Worm (Caenorhabditis elegans) whole organism, mixed stage, embryonic: ENCODE data around the gene cct-8.
A peak's percentile ranks its signal among the peaks of the same experiment; 100 is the strongest.

Experiments used
- M03D4.4 ChIP-seq: sonication (generic microtip); optimal IDR thresholded peaks from 2 replicates; lab custom pipeline; 2017; ENCODE audit warnings: mild to moderate bottlenecking, missing genetic modification characterization, missing compliant biosample characterization
- bed-3 ChIP-seq: fragments of 200-800 bp; sonication (Bioruptor generic); optimal IDR thresholded peaks from 3 replicates; lab custom pipeline; 2018; ENCODE audit warnings: mild to moderate bottlenecking, missing genetic modification characterization, moderate library complexity, missing compliant biosample characterization
- blmp-1 ChIP-seq: fragments of 150-350 bp; optimal IDR thresholded peaks from 2 replicates; lab custom pipeline; 2014; ENCODE audit warnings: missing biosample characterization, missing genetic modification characterization
- ceh-39 ChIP-seq: fragments of 150-350 bp; optimal IDR thresholded peaks from 2 replicates; lab custom pipeline; 2014; ENCODE audit warnings: missing biosample characterization, missing genetic modification characterization
- ceh-43 ChIP-seq: fragments of 200-800 bp; sonication (Bioruptor generic); optimal IDR thresholded peaks from 2 replicates; lab custom pipeline; 2018; ENCODE audit warnings: mild to moderate bottlenecking, missing genetic modification characterization, moderate library complexity, missing compliant biosample characterization
- ceh-83 ChIP-seq: fragments of 200-800 bp; sonication (Bioruptor generic); optimal IDR thresholded peaks from 2 replicates; lab custom pipeline; 2018; ENCODE audit warnings: mild to moderate bottlenecking, missing genetic modification characterization, missing compliant biosample characterization
- cnd-1 ChIP-seq: fragments of 200-800 bp; sonication (Bioruptor generic); optimal IDR thresholded peaks from 2 replicates; lab custom pipeline; 2018; ENCODE audit warnings: mild to moderate bottlenecking, missing genetic modification characterization, missing compliant biosample characterization
- drap-1 ChIP-seq: fragments of 200-800 bp; sonication (Bioruptor generic); optimal IDR thresholded peaks from 3 replicates; lab custom pipeline; 2018; ENCODE audit warnings: mild to moderate bottlenecking, missing genetic modification characterization, missing compliant biosample characterization
- elt-1 ChIP-seq: sonication (generic microtip); optimal IDR thresholded peaks from 2 replicates; lab custom pipeline; 2017; ENCODE audit warnings: missing genetic modification characterization, mild to moderate bottlenecking, missing compliant biosample characterization, antibody characterized with exemption, moderate library complexity, borderline replicate concordance; ENCODE audit not compliant: insufficient read depth
- flh-1 ChIP-seq: fragments of 200-800 bp; sonication (Bioruptor generic); optimal IDR thresholded peaks from 2 replicates; lab custom pipeline; 2018; ENCODE audit warnings: mild to moderate bottlenecking, missing genetic modification characterization, moderate library complexity, missing compliant biosample characterization
- ham-2 ChIP-seq: fragments of 200-800 bp; sonication (Bioruptor generic); optimal IDR thresholded peaks from 2 replicates; lab custom pipeline; 2018; ENCODE audit warnings: mild to moderate bottlenecking, missing genetic modification characterization, missing compliant biosample characterization
- hlh-1 ChIP-seq: fragments of 150-350 bp; optimal IDR thresholded peaks from 2 replicates; lab custom pipeline; 2014; ENCODE audit warnings: missing biosample characterization, missing genetic modification reagents, missing genetic modification characterization
- lin-13 ChIP-seq: fragments of 150-350 bp; optimal IDR thresholded peaks from 2 replicates; lab custom pipeline; 2014; ENCODE audit warnings: missing biosample characterization, missing genetic modification characterization
- lin-32 ChIP-seq: fragments of 200-800 bp; sonication (Bioruptor generic); optimal IDR thresholded peaks from 2 replicates; lab custom pipeline; 2018; ENCODE audit warnings: mild to moderate bottlenecking, missing genetic modification characterization, missing compliant biosample characterization
- lsy-2 ChIP-seq: fragments of 150-350 bp; optimal IDR thresholded peaks from 2 replicates; lab custom pipeline; 2014; ENCODE audit warnings: missing biosample characterization, missing genetic modification characterization
- mab-5 ChIP-seq: fragments of 150-350 bp; optimal IDR thresholded peaks from 2 replicates; lab custom pipeline; 2014; ENCODE audit warnings: missing biosample characterization, missing genetic modification characterization
- mep-1 ChIP-seq: fragments of 150-350 bp; optimal IDR thresholded peaks from 2 replicates; lab custom pipeline; 2017; ENCODE audit warnings: missing biosample characterization, missing genetic modification reagents, missing genetic modification characterization, inconsistent platforms
- mls-2 ChIP-seq: sonication (generic microtip); optimal IDR thresholded peaks from 2 replicates; lab custom pipeline; 2016; ENCODE audit warnings: mild to moderate bottlenecking, missing genetic modification characterization, moderate library complexity, missing compliant biosample characterization
- nhr-12 ChIP-seq: fragments of 150-350 bp; optimal IDR thresholded peaks from 2 replicates; lab custom pipeline; 2014; ENCODE audit warnings: missing biosample characterization, missing genetic modification characterization
- nhr-2 ChIP-seq: fragments of 150-350 bp; optimal IDR thresholded peaks from 2 replicates; lab custom pipeline; 2014; ENCODE audit warnings: missing biosample characterization, missing genetic modification characterization
- nhr-28 ChIP-seq: fragments of 150-350 bp; optimal IDR thresholded peaks from 2 replicates; lab custom pipeline; 2014; ENCODE audit warnings: missing biosample characterization, missing genetic modification characterization
- nhr-76 ChIP-seq: sonication (generic microtip); optimal IDR thresholded peaks from 2 replicates; lab custom pipeline; 2017; ENCODE audit warnings: missing biosample characterization, missing genetic modification characterization
- pha-4 ChIP-seq: fragments of 150-350 bp; optimal IDR thresholded peaks from 2 replicates; lab custom pipeline; 2018; ENCODE audit warnings: missing biosample characterization, missing genetic modification reagents, missing genetic modification characterization
- sem-2 ChIP-seq: fragments of 200-800 bp; sonication (Bioruptor generic); optimal IDR thresholded peaks from 2 replicates; lab custom pipeline; 2018; ENCODE audit warnings: mild to moderate bottlenecking, missing genetic modification characterization, missing compliant biosample characterization
- snpc-4 ChIP-seq: fragments of 150-350 bp; optimal IDR thresholded peaks from 2 replicates; lab custom pipeline; 2014; ENCODE audit warnings: missing biosample characterization, missing genetic modification characterization
- sptf-1 ChIP-seq: sonication (generic microtip); optimal IDR thresholded peaks from 2 replicates; lab custom pipeline; 2017; ENCODE audit warnings: mild to moderate bottlenecking, missing genetic modification characterization, moderate library complexity, missing compliant biosample characterization
- tbx-8 ChIP-seq: fragments of 200-800 bp; sonication (Bioruptor generic); optimal IDR thresholded peaks from 2 replicates; lab custom pipeline; 2018; ENCODE audit warnings: mild to moderate bottlenecking, missing genetic modification characterization, moderate library complexity, missing compliant biosample characterization
- unc-120 ChIP-seq: sonication (generic microtip); optimal IDR thresholded peaks from 2 replicates; lab custom pipeline; 2017; ENCODE audit warnings: missing genetic modification characterization, missing compliant biosample characterization; ENCODE audit not compliant: poor library complexity, severe bottlenecking
- unc-39 ChIP-seq: fragments of 150-350 bp; optimal IDR thresholded peaks from 2 replicates; lab custom pipeline; 2014; ENCODE audit warnings: missing biosample characterization, missing genetic modification characterization
- ztf-11 ChIP-seq: fragments of 150-350 bp; optimal IDR thresholded peaks from 2 replicates; lab custom pipeline; 2014; ENCODE audit warnings: missing biosample characterization, missing genetic modification characterization

cct-8 gene

ce11 chrIV:1075484-1075883 lies 18.2 kb downstream of the cct-8 start:
- TF ChIP-seq drap-1 (GFP tag; lab: Kevin White, UChicago) (no peak), unc-120 (tag; lab: Kevin White, UChicago) (no peak), mep-1 (tag; lab: Kevin White, UChicago) (no peak), nhr-76 (tag; lab: Kevin White, UChicago) (no peak)

- peak; percentile 57 for TF ChIP-seq blmp-1
- no peak for TF ChIP-seq sem-2
Observed at ce11 chrIV:1074069-1074468, 19.7 kb downstream of the cct-8 start.

ce11 chrIV:1070383-1070782 lies 23.3 kb downstream of the cct-8 start:
- TF ChIP-seq blmp-1 (no peak), nhr-28 (tag; lab: Kevin White, UChicago) (no peak), ceh-39 (tag; lab: Kevin White, UChicago) (no peak), unc-39 (no peak), ceh-83 (GFP tag; lab: Kevin White, UChicago) (no peak), mab-5 (tag; lab: Kevin White, UChicago) (no peak), ham-2 (GFP tag; lab: Kevin White, UChicago) (no peak), sptf-1 (tag; lab: Kevin White, UChicago) (no peak), nhr-76 (tag; lab: Kevin White, UChicago) (no peak), flh-1 (no peak), mep-1 (tag; lab: Kevin White, UChicago) (no peak), elt-1 (tag; lab: Kevin White, UChicago) (no peak)

- TF ChIP-seq unc-120 (tag; lab: Kevin White, UChicago) (no peak), nhr-28 (tag; lab: Kevin White, UChicago) (no peak), elt-1 (tag; lab: Kevin White, UChicago) (no peak), flh-1 (no peak), drap-1 (GFP tag; lab: Kevin White, UChicago) (no peak), tbx-8 (GFP tag; lab: Kevin White, UChicago) (no peak), hlh-1 (no peak), nhr-12 (tag; lab: Kevin White, UChicago) (no peak), lin-32 (no peak), ztf-11 (tag; lab: Kevin White, UChicago) (no peak), sem-2 (no peak), ham-2 (GFP tag; lab: Kevin White, UChicago) (no peak), mab-5 (tag; lab: Kevin White, UChicago) (no peak), bed-3 (GFP tag; lab: Kevin White, UChicago) (no peak), snpc-4 (tag; lab: Kevin White, UChicago) (no peak), unc-39 (no peak), mls-2 (tag; lab: Kevin White, UChicago) (no peak), cnd-1 (tag; lab: Kevin White, UChicago) (no peak), lin-13 (tag; lab: Kevin White, UChicago) (no peak), nhr-2 (tag; lab: Kevin White, UChicago) (no peak)
Observed at ce11 chrIV:1068730-1069244, 24.9 kb downstream of the cct-8 start.

- no peak for TF ChIP-seq tbx-8 (GFP tag; lab: Kevin White, UChicago)
- no peak for TF ChIP-seq nhr-28 (tag; lab: Kevin White, UChicago)
- TF ChIP-seq sptf-1 (tag; lab: Kevin White, UChicago): peak; percentile 51
- TF ChIP-seq bed-3 (GFP tag; lab: Kevin White, UChicago): no peak
- TF ChIP-seq nhr-2 (tag; lab: Kevin White, UChicago): no peak
- TF ChIP-seq mep-1 (tag; lab: Kevin White, UChicago): no peak
- TF ChIP-seq ztf-11 (tag; lab: Kevin White, UChicago): no peak
- peak; percentile 16 for TF ChIP-seq pha-4 (tag; lab: Kevin White, UChicago)
- TF ChIP-seq M03D4.4: peak; percentile 31
Observed at ce11 chrIV:1067430-1067829, 26.3 kb downstream of the cct-8 start, which contains the start of gene znf-782. Gene znf-782, minus strand, starts transcription at chrIV:1067525.

- TF ChIP-seq lsy-2 (tag; lab: Kevin White, UChicago) (no peak), mab-5 (tag; lab: Kevin White, UChicago) (no peak), hlh-1 (no peak), ceh-39 (tag; lab: Kevin White, UChicago) (no peak), tbx-8 (GFP tag; lab: Kevin White, UChicago) (no peak), ceh-43 (GFP tag; lab: Kevin White, UChicago) (no peak), nhr-76 (tag; lab: Kevin White, UChicago) (no peak), unc-120 (tag; lab: Kevin White, UChicago) (no peak), lin-32 (no peak), sem-2 (no peak), sptf-1 (tag; lab: Kevin White, UChicago) (no peak), snpc-4 (tag; lab: Kevin White, UChicago) (no peak), nhr-2 (tag; lab: Kevin White, UChicago) (no peak), blmp-1 (no peak), flh-1 (no peak), unc-39 (no peak), drap-1 (GFP tag; lab: Kevin White, UChicago) (no peak)
Observed at ce11 chrIV:1065569-1065968, 28.2 kb downstream of the cct-8 start.
